Worm (Caenorhabditis elegans) whole organism, young adult: Measurements from ENCODE around the gene Y41D4A.4.
A peak's percentile ranks its signal among the peaks of the same experiment; 100 is the strongest.

Experiments used
- B0336.3 ChIP-seq: fragments of 200-800 bp; sonication (Bioruptor generic); IDR thresholded peaks from 2 replicates; pipeline ENCODE4 v1.3.6; 2022; ENCODE audit warnings: missing genetic modification characterization, missing compliant biosample characterization
- C06A6.2 ChIP-seq: fragments of 200-800 bp; sonication (Bioruptor generic); conservative IDR thresholded peaks from 2 replicates; pipeline ENCODE4 v1.3.6; 2022; ENCODE audit warnings: missing genetic modification characterization, missing compliant biosample characterization
- F22D6.2 ChIP-seq: sonication (generic microtip); optimal IDR thresholded peaks from 2 replicates; lab custom pipeline; 2016; ENCODE audit warnings: mild to moderate bottlenecking, missing genetic modification characterization, missing compliant biosample characterization
- F37B4.10 ChIP-seq: fragments of 200-800 bp; sonication (Bioruptor generic); IDR thresholded peaks from 2 replicates; pipeline ENCODE4 v1.3.6; 2022; ENCODE audit warnings: missing genetic modification characterization, missing compliant biosample characterization
- F39B2.1 ChIP-seq: fragments of 200-800 bp; sonication (Bioruptor generic); IDR thresholded peaks from 2 replicates; pipeline ENCODE4 v1.3.6; 2022; ENCODE audit warnings: missing genetic modification reagents, missing genetic modification characterization, missing compliant biosample characterization
- T07F8.4 ChIP-seq: sonication (generic microtip); optimal IDR thresholded peaks from 2 replicates; lab custom pipeline; 2016; ENCODE audit warnings: mild to moderate bottlenecking, missing genetic modification characterization, moderate library complexity, missing compliant biosample characterization
- Y53F4B.3 ChIP-seq: fragments of 200-800 bp; sonication (Bioruptor generic); IDR thresholded peaks from 2 replicates; pipeline ENCODE4 v1.3.6; 2022; ENCODE audit warnings: missing genetic modification reagents, missing genetic modification characterization, missing compliant biosample characterization
- aptf-3 ChIP-seq: fragments of 200-800 bp; sonication (Bioruptor generic); IDR thresholded peaks from 2 replicates; pipeline ENCODE4 v1.3.6; 2022; ENCODE audit warnings: missing genetic modification characterization, missing compliant biosample characterization
- bed-1 ChIP-seq: fragments of 200-800 bp; sonication (Bioruptor generic); IDR thresholded peaks from 2 replicates; pipeline ENCODE4 v1.3.6; 2022; ENCODE audit warnings: missing genetic modification reagents, missing genetic modification characterization, missing compliant biosample characterization
- bed-2 ChIP-seq: fragments of 200-800 bp; sonication (Bioruptor generic); IDR thresholded peaks from 2 replicates; pipeline ENCODE4 v1.3.6; 2022; ENCODE audit warnings: missing genetic modification reagents, missing genetic modification characterization, missing compliant biosample characterization
- cebp-2 ChIP-seq: fragments of 200-800 bp; sonication (Bioruptor generic); IDR thresholded peaks from 2 replicates; pipeline ENCODE4 v1.3.6; 2022; ENCODE audit warnings: missing genetic modification characterization, missing compliant biosample characterization
- ceh-58 ChIP-seq: fragments of 200-800 bp; sonication (Bioruptor generic); IDR thresholded peaks from 2 replicates; pipeline ENCODE4 v1.3.6; 2022; ENCODE audit warnings: missing genetic modification characterization, missing compliant biosample characterization
- die-1 ChIP-seq: sonication (generic microtip); optimal IDR thresholded peaks from 2 replicates; lab custom pipeline; 2016; ENCODE audit warnings: missing genotype, mild to moderate bottlenecking, missing genetic modification characterization, missing compliant biosample characterization
- dpl-1 ChIP-seq: fragments of 150-350 bp; optimal IDR thresholded peaks from 2 replicates; lab custom pipeline; 2014; ENCODE audit warnings: missing biosample characterization, missing genetic modification reagents, missing genetic modification characterization
- efl-1 ChIP-seq: fragments of 150-350 bp; optimal IDR thresholded peaks from 2 replicates; lab custom pipeline; 2014; ENCODE audit warnings: missing biosample characterization, missing genetic modification reagents, missing genetic modification characterization
- egrh-3 ChIP-seq: fragments of 200-800 bp; sonication (Bioruptor generic); IDR thresholded peaks from 2 replicates; pipeline ENCODE4 v1.3.6; 2022; ENCODE audit warnings: missing genetic modification reagents, missing genetic modification characterization, missing compliant biosample characterization
- ekl-4 ChIP-seq: fragments of 200-800 bp; sonication (Bioruptor generic); IDR thresholded peaks from 2 replicates; pipeline ENCODE4 v1.3.6; 2022; ENCODE audit warnings: missing genetic modification reagents, missing genetic modification characterization, missing compliant biosample characterization
- ets-4 ChIP-seq: fragments of 200-800 bp; sonication (Bioruptor generic); optimal IDR thresholded peaks from 2 replicates; lab custom pipeline; 2018; ENCODE audit warnings: mild to moderate bottlenecking, missing genetic modification characterization, missing compliant biosample characterization
- fkh-3 ChIP-seq: sonication (generic microtip); optimal IDR thresholded peaks from 2 replicates; lab custom pipeline; 2016; ENCODE audit warnings: mild to moderate bottlenecking, missing genetic modification characterization, missing compliant biosample characterization
- him-1 ChIP-seq: sonication (generic microtip); optimal IDR thresholded peaks from 2 replicates; lab custom pipeline; 2016; ENCODE audit warnings: missing genotype, missing genetic modification reagents, missing genetic modification characterization, missing compliant biosample characterization
- hrde-1 ChIP-seq: sonication (generic microtip); optimal IDR thresholded peaks from 2 replicates; lab custom pipeline; 2016; ENCODE audit warnings: missing genetic modification characterization, mild to moderate bottlenecking, missing compliant biosample characterization, moderate library complexity, missing genotype, missing genetic modification reagents, borderline replicate concordance
- hsf-1 ChIP-seq: fragments of 200-800 bp; sonication (Bioruptor generic); IDR thresholded peaks from 2 replicates; pipeline ENCODE4 v1.3.6; 2022; ENCODE audit warnings: missing genetic modification reagents, missing genetic modification characterization, missing compliant biosample characterization
- lin-26 ChIP-seq: fragments of 200-800 bp; sonication (Bioruptor generic); IDR thresholded peaks from 2 replicates; pipeline ENCODE4 v1.3.6; 2022; ENCODE audit warnings: missing genetic modification reagents, missing genetic modification characterization, missing compliant biosample characterization
- lin-40 ChIP-seq: sonication (generic microtip); optimal IDR thresholded peaks from 2 replicates; lab custom pipeline; 2016; ENCODE audit warnings: missing genetic modification characterization, mild to moderate bottlenecking, missing compliant biosample characterization, missing genotype, missing genetic modification reagents
- lin-54 ChIP-seq: fragments of 200-800 bp; sonication (Bioruptor generic); optimal IDR thresholded peaks from 2 replicates; lab custom pipeline; 2018; ENCODE audit warnings: mild to moderate bottlenecking, missing genetic modification characterization, missing compliant biosample characterization
- lsl-1 ChIP-seq: fragments of 200-800 bp; sonication (Bioruptor generic); optimal IDR thresholded peaks from 2 replicates; lab custom pipeline; 2018; ENCODE audit warnings: mild to moderate bottlenecking, missing genetic modification characterization, moderate library complexity, missing compliant biosample characterization
- madf-3 ChIP-seq: fragments of 200-800 bp; sonication (Bioruptor generic); IDR thresholded peaks from 2 replicates; pipeline ENCODE4 v1.3.6; 2022; ENCODE audit warnings: missing genetic modification reagents, missing genetic modification characterization, missing compliant biosample characterization
- madf-6 ChIP-seq: fragments of 200-800 bp; sonication (Bioruptor generic); IDR thresholded peaks from 2 replicates; pipeline ENCODE4 v1.3.6; 2022; ENCODE audit warnings: missing genetic modification reagents, missing genetic modification characterization, missing compliant biosample characterization
- madf-8 ChIP-seq: fragments of 200-800 bp; sonication (Bioruptor generic); conservative IDR thresholded peaks from 2 replicates; pipeline ENCODE4 v1.3.6; 2022; ENCODE audit warnings: missing genetic modification reagents, missing genetic modification characterization, missing compliant biosample characterization
- mcd-1 ChIP-seq: fragments of 200-800 bp; sonication (Bioruptor generic); IDR thresholded peaks from 2 replicates; pipeline ENCODE4 v1.3.6; 2022; ENCODE audit warnings: missing genetic modification reagents, missing genetic modification characterization, missing compliant biosample characterization
- mes-4 ChIP-seq: sonication (generic microtip); optimal IDR thresholded peaks from 2 replicates; lab custom pipeline; 2016; ENCODE audit warnings: missing genotype, missing genetic modification characterization, missing compliant biosample characterization
- nfya-2 ChIP-seq: fragments of 200-800 bp; sonication (Bioruptor generic); IDR thresholded peaks from 2 replicates; pipeline ENCODE4 v1.3.6; 2022; ENCODE audit warnings: missing genetic modification reagents, missing genetic modification characterization, missing compliant biosample characterization
- nfyb-1 ChIP-seq: fragments of 200-800 bp; sonication (Bioruptor generic); IDR thresholded peaks from 2 replicates; pipeline ENCODE4 v1.3.6; 2022; ENCODE audit warnings: missing genetic modification reagents, missing genetic modification characterization, missing compliant biosample characterization
- nhr-27 ChIP-seq: fragments of 200-800 bp; sonication (Bioruptor generic); optimal IDR thresholded peaks from 2 replicates; lab custom pipeline; 2018; ENCODE audit warnings: mild to moderate bottlenecking, missing genetic modification characterization, moderate library complexity, missing compliant biosample characterization
- repo-1 ChIP-seq: sonication (generic microtip); optimal IDR thresholded peaks from 2 replicates; lab custom pipeline; 2017; ENCODE audit warnings: mild to moderate bottlenecking, missing genetic modification characterization, missing compliant biosample characterization
- sptf-2 ChIP-seq: fragments of 200-800 bp; sonication (Bioruptor generic); optimal IDR thresholded peaks from 2 replicates; lab custom pipeline; 2018; ENCODE audit warnings: mild to moderate bottlenecking, missing genetic modification characterization, missing compliant biosample characterization
- tbx-9 ChIP-seq: sonication (generic microtip); optimal IDR thresholded peaks from 2 replicates; lab custom pipeline; 2016; ENCODE audit warnings: borderline replicate concordance, missing genetic modification characterization, inconsistent platforms, missing compliant biosample characterization
- zfh-2 ChIP-seq: fragments of 200-800 bp; sonication (Bioruptor generic); conservative IDR thresholded peaks from 2 replicates; pipeline ENCODE4 v1.3.6; 2022; ENCODE audit warnings: missing genetic modification reagents, missing genetic modification characterization, missing compliant biosample characterization
- ztf-3 ChIP-seq: fragments of 200-800 bp; sonication (Bioruptor generic); optimal IDR thresholded peaks from 2 replicates; lab custom pipeline; 2018; ENCODE audit warnings: mild to moderate bottlenecking, missing genetic modification characterization, missing compliant biosample characterization
- ztf-6 ChIP-seq: fragments of 200-800 bp; sonication (Bioruptor generic); IDR thresholded peaks from 2 replicates; pipeline ENCODE4 v1.3.6; 2022; ENCODE audit warnings: missing genetic modification reagents, missing genetic modification characterization, missing compliant biosample characterization

Y41D4A.4 gene

DNA sequence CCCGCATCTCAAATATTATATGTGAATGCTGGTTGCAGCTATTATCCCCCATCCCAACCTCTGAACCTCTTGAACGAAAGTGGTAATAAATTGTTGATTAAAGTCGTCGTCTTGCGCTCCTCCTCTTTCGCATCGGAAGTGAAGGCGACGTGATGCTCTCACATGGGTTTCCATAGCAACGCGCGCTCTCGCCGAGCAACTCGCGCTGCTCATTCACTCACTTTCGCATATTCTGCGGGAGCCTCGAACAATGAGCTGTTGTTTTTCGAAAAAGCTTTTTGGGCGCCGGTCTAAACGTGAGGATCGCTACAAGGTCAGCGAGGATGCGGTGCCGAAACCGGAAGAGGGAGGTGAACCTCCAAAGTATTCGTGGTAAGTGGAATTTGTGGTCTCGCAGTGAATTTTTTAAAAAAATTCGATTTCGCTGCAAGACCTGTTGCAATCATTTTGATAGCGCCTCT, 34.7 kb upstream of the Y41D4A.4 start, which contains the start of gene rpi-2 (continued):
- TF ChIP-seq bed-2 (GFP tag; lab: Robert Waterston, UW) (no peak), nhr-27 (tag; lab: Kevin White, UChicago) (peak; percentile 62)

DNA sequence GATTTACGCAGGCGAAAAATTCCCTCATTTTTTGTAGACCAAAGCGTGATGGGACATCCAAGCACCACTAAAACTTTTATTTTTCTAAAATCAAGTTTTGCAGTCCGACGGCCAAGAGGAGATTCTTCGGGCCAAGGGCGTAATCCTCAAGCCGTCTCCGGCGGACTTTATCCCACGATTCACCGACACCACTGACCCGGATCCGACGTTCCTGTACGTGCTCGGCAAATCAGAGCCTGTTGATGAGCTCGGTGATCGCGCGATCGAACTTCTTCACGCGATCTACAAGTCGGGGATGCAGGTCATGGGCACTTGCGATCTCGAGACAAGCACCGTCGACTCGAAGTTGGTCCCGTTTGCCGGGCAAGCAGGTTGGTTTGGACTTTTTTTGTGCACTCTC, 32.2 kb upstream of the Y41D4A.4 start:
- TF ChIP-seq fkh-3 (tag; lab: Kevin White, UChicago): no peak
- TF ChIP-seq zfh-2 (GFP tag; lab: Robert Waterston, UW): peak; percentile 75
- no peak for TF ChIP-seq madf-3
- no peak for TF ChIP-seq hrde-1 (tag; lab: Kevin White, UChicago)
- TF ChIP-seq die-1: no peak
- TF ChIP-seq, all 124 proteins: peak for 1

DNA sequence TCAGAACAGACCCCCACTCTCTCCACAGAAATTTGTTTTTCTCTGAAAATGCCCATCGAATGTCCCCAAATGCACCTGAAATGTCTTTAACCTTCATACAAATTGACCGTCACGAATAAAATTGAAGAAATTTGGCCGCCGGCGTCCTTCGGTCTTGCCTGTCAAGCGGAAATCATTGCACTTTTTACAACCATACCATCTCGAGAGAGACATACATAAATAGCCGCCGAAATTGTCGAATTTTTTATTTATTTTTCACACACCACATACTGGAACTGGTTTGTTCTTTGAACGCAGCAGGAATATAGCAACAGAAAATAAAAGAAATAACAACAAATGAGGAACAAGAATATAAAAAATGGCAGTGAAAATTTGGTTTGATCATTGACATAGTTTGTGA, 30.1 kb upstream of the Y41D4A.4 start:
- TF ChIP-seq lin-54 (GFP tag; lab: Kevin White, UChicago): no peak
- TF ChIP-seq cebp-2 (GFP tag; lab: Robert Waterston, UW): no peak
- peak; percentile 29 for TF ChIP-seq lin-40 (tag; lab: Kevin White, UChicago)

DNA sequence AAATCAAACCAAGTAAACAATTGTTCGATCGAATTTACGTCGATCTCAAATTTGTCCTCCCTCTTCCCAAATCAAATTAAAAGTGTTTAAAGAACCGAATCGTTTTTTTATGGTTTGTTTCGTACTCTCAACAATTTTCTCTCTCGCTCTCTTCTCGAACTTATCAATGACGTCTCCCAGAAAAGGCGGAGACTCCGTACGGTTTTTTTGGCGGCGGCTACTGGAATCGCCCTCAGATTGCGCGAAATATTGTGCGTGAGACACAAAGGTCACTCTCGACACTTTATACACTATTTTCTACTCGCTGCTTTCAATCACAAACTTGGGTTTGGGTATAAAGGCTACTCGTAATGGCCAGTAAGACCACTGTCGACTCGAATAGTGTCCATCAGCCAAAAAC, 25.3 kb upstream of the Y41D4A.4 start, which contains the start of gene epic-2:
epic-2 (plus strand) TSS at position 317 of the 400 bp plus-strand sequence.
- TF ChIP-seq lsl-1 (GFP tag; lab: Kevin White, UChicago): no peak
- TF ChIP-seq ets-4 (GFP tag; lab: Kevin White, UChicago): no peak
- no peak for TF ChIP-seq dpl-1 (GFP tag; lab: Kevin White, UChicago)
- TF ChIP-seq lin-26 (GFP tag; lab: Robert Waterston, UW): no peak
- TF ChIP-seq Y53F4B.3 (GFP tag; lab: Robert Waterston, UW): no peak
- TF ChIP-seq efl-1 (GFP tag; lab: Kevin White, UChicago): no peak
- TF ChIP-seq ekl-4: no peak
- no peak for TF ChIP-seq mcd-1 (GFP tag; lab: Robert Waterston, UW)
- no peak for TF ChIP-seq nfyb-1 (GFP tag; lab: Robert Waterston, UW)
- TF ChIP-seq B0336.3: no peak
- no peak for TF ChIP-seq nfya-2
- no peak for TF ChIP-seq mes-4 (tag; lab: Kevin White, UChicago)
- no peak for TF ChIP-seq bed-2 (GFP tag; lab: Robert Waterston, UW)
- TF ChIP-seq F22D6.2: no peak
- no peak for TF ChIP-seq F39B2.1 (GFP tag; lab: Robert Waterston, UW)
- no peak for TF ChIP-seq madf-6
- TF ChIP-seq T07F8.4: no peak

DNA sequence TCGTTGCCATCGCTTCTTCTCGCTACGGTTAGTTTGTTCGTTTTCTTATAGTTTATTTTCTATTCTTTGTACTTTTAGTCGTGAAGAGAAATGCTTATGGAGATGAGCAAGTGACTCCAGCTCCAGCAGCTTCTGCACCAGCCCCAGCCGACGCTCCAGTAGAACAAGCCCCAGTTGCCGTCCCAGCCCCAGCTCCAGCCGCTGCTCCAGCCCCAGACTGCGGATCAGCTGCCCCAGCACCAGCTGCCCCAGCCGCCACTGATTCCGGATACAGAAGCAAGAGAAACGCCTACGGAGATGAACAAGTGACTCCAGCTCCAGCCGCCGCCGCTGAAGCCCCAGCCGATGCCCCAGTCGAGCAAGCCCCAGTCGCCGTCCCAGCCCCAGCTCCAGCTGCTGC, 24.9 kb upstream of the Y41D4A.4 start:
- TF ChIP-seq lin-26 (GFP tag; lab: Robert Waterston, UW) (peak; percentile 31; the same call in 1 of the 2 replicates), zfh-2 (GFP tag; lab: Robert Waterston, UW) (peak; percentile 65; the same call in 1 of the 2 replicates), mcd-1 (GFP tag; lab: Robert Waterston, UW) (peak; percentile 31; the same call in 1 of the 2 replicates), egrh-3 (peak; percentile 86), lin-40 (tag; lab: Kevin White, UChicago) (peak; percentile 20)

DNA sequence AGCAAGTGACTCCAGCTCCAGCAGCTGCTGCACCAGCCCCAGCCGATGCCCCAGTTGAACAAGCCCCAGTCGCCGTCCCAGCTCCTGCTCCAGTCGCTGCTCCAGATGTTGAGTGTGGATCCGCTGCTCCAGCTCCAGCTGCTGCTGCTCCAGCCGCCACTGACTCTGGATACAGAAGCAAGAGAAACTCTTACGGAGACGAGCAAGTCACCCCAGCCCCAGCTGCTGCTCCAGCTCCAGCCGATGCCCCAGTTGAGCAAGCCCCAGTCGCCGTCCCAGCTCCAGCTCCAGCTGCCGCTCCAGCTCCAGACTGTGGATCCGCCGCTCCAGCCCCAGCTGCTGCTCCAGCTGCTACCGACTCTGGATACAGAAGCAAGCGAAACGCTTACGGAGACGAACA, 24.2 kb upstream of the Y41D4A.4 start:
- TF ChIP-seq ztf-3 (GFP tag; lab: Kevin White, UChicago) (no peak), nfya-2 (no peak), him-1 (no peak), madf-6 (no peak), hsf-1 (GFP tag; lab: Robert Waterston, UW) (no peak), tbx-9 (tag; lab: Kevin White, UChicago) (no peak), lin-26 (GFP tag; lab: Robert Waterston, UW) (peak; percentile 66; the same call in 1 of the 2 replicates), sptf-2 (GFP tag; lab: Kevin White, UChicago) (no peak), zfh-2 (GFP tag; lab: Robert Waterston, UW) (peak; percentile 25; the same call in 1 of the 2 replicates), ceh-58 (GFP tag; lab: Robert Waterston, UW) (no peak), lin-40 (tag; lab: Kevin White, UChicago) (peak; percentile 79), repo-1 (tag; lab: Kevin White, UChicago) (no peak), F37B4.10 (GFP tag; lab: Robert Waterston, UW) (no peak), C06A6.2 (GFP tag; lab: Robert Waterston, UW) (no peak), ztf-6 (no peak), madf-8 (GFP tag; lab: Robert Waterston, UW) (no peak), die-1 (no peak), egrh-3 (peak; percentile 88), bed-1 (GFP tag; lab: Robert Waterston, UW) (no peak), aptf-3 (GFP tag; lab: Robert Waterston, UW) (no peak)
